Fruit fly (Drosophila melanogaster) whole organism, prepupa: Measurements from ENCODE around the gene CG31674.

Experiments used
- CG10631 ChIP-seq: fragments of 200-800 bp; sonication (Bioruptor generic); optimal IDR thresholded peaks from 2 replicates; lab custom pipeline; 2016; ENCODE audit warnings: missing biosample characterization, missing genetic modification characterization
- CG10669 ChIP-seq: fragments of 200-800 bp; sonication (Bioruptor generic); optimal IDR thresholded peaks from 3 replicates; lab custom pipeline; 2018; ENCODE audit warnings: missing biosample characterization, mild to moderate bottlenecking, missing genetic modification characterization, moderate library complexity
- CG11902 ChIP-seq: fragments of 200-800 bp; sonication (Bioruptor generic); optimal IDR thresholded peaks from 3 replicates; lab custom pipeline; 2016; ENCODE audit warnings: missing biosample characterization, missing genetic modification characterization
- CG15336 ChIP-seq: fragments of 200-800 bp; sonication (Bioruptor generic); IDR thresholded peaks from 2 replicates; pipeline ENCODE4 v1.3.6; 2022; ENCODE audit warnings: missing biosample characterization, missing genetic modification characterization
- CG1621 ChIP-seq: fragments of 200-800 bp; sonication (Bioruptor generic); optimal IDR thresholded peaks from 3 replicates; lab custom pipeline; 2018; ENCODE audit warnings: missing biosample characterization, mild to moderate bottlenecking, missing genetic modification characterization
- CG3032 ChIP-seq: fragments of 200-800 bp; optimal IDR thresholded peaks from 2 replicates; lab custom pipeline; 2019; ENCODE audit warnings: missing biosample characterization, mild to moderate bottlenecking, missing genetic modification characterization, moderate library complexity
- CG32006 ChIP-seq: fragments of 200-800 bp; sonication (Bioruptor generic); optimal IDR thresholded peaks from 3 replicates; lab custom pipeline; 2017; ENCODE audit warnings: missing biosample characterization, mild to moderate bottlenecking, missing genetic modification characterization
- CG34406 ChIP-seq: fragments of 200-800 bp; sonication (Bioruptor generic); optimal IDR thresholded peaks from 3 replicates; lab custom pipeline; 2016; ENCODE audit warnings: missing biosample characterization, missing genetic modification characterization
- CG3919 ChIP-seq: fragments of 200-800 bp; sonication (Bioruptor generic); optimal IDR thresholded peaks from 3 replicates; lab custom pipeline; 2016; ENCODE audit warnings: missing biosample characterization, missing genetic modification characterization
- CG6163 ChIP-seq: fragments of 200-800 bp; sonication (Bioruptor generic); IDR thresholded peaks from 3 replicates; pipeline ENCODE4 v1.3.6; 2022; ENCODE audit warnings: missing biosample characterization, missing genetic modification characterization
- CG6792 ChIP-seq: fragments of 200-800 bp; sonication (Bioruptor generic); optimal IDR thresholded peaks from 3 replicates; lab custom pipeline; 2016; ENCODE audit warnings: missing biosample characterization, missing genetic modification characterization
- CG6808 ChIP-seq: fragments of 200-800 bp; sonication (Bioruptor generic); optimal IDR thresholded peaks from 3 replicates; lab custom pipeline; 2017; ENCODE audit warnings: missing biosample characterization, missing genetic modification characterization, mild to moderate bottlenecking, moderate library complexity, missing genetic modification reagents
- CG8319 ChIP-seq: fragments of 200-800 bp; sonication (Bioruptor generic); optimal IDR thresholded peaks from 3 replicates; lab custom pipeline; 2016; ENCODE audit warnings: missing biosample characterization, missing genetic modification characterization
- CG9139 ChIP-seq: fragments of 200-800 bp; sonication (Bioruptor generic); optimal IDR thresholded peaks from 3 replicates; lab custom pipeline; 2017; ENCODE audit warnings: missing biosample characterization, mild to moderate bottlenecking, missing genetic modification characterization
- Eip75B ChIP-seq: fragments of 200-800 bp; sonication (Bioruptor generic); optimal IDR thresholded peaks from 3 replicates; lab custom pipeline; 2016; ENCODE audit warnings: missing biosample characterization, missing genetic modification characterization
- Eip78C ChIP-seq: fragments of 200-800 bp; sonication (Bioruptor generic); peaks from one replicate; lab custom pipeline; 2016; ENCODE audit warnings: missing biosample characterization, missing genetic modification characterization
- Eip93F ChIP-seq: fragments of 200-800 bp; sonication (Bioruptor generic); optimal IDR thresholded peaks from 2 replicates; lab custom pipeline; 2016; ENCODE audit warnings: missing biosample characterization, mild to moderate bottlenecking, missing genetic modification characterization
- Ets96B ChIP-seq: fragments of 200-800 bp; optimal IDR thresholded peaks from 2 replicates; lab custom pipeline; 2019; ENCODE audit warnings: missing biosample characterization, mild to moderate bottlenecking, missing genetic modification characterization, moderate library complexity
- Hr38 ChIP-seq: sonication (Bioruptor generic); optimal IDR thresholded peaks from 2 replicates; lab custom pipeline; 2016; ENCODE audit warnings: missing biosample characterization, missing genetic modification characterization
- Hr39 ChIP-seq: fragments of 200-800 bp; sonication (Bioruptor generic); optimal IDR thresholded peaks from 2 replicates; lab custom pipeline; 2016; ENCODE audit warnings: missing biosample characterization, missing genetic modification characterization
- Lpt ChIP-seq: fragments of 200-800 bp; sonication (Bioruptor generic); optimal IDR thresholded peaks from 3 replicates; lab custom pipeline; 2016; ENCODE audit warnings: missing biosample characterization, missing genetic modification characterization
- Met ChIP-seq: fragments of 200-800 bp; sonication (Bioruptor generic); optimal IDR thresholded peaks from 3 replicates; lab custom pipeline; 2016; ENCODE audit warnings: missing biosample characterization, missing genetic modification characterization
- OdsH ChIP-seq: fragments of 200-800 bp; sonication (Bioruptor generic); optimal IDR thresholded peaks from 3 replicates; lab custom pipeline; 2016; ENCODE audit warnings: missing biosample characterization, missing genetic modification characterization
- Sox15 ChIP-seq: fragments of 200-800 bp; sonication (Bioruptor generic); optimal IDR thresholded peaks from 3 replicates; lab custom pipeline; 2016; ENCODE audit warnings: missing biosample characterization, missing genetic modification characterization
- achi ChIP-seq: fragments of 200-800 bp; sonication (Bioruptor generic); optimal IDR thresholded peaks from 3 replicates; lab custom pipeline; 2016; ENCODE audit warnings: missing biosample characterization, missing genetic modification characterization
- acj6 ChIP-seq: fragments of 200-800 bp; sonication (Bioruptor generic); optimal IDR thresholded peaks from 3 replicates; lab custom pipeline; 2016; ENCODE audit warnings: missing biosample characterization, missing genetic modification characterization
- cyc ChIP-seq: fragments of 200-800 bp; sonication (Bioruptor generic); optimal IDR thresholded peaks from 3 replicates; lab custom pipeline; 2016; ENCODE audit warnings: missing biosample characterization, missing genetic modification characterization
- dsx ChIP-seq: fragments of 200-800 bp; optimal IDR thresholded peaks from 3 replicates; lab custom pipeline; 2019; ENCODE audit warnings: missing biosample characterization, mild to moderate bottlenecking, missing genetic modification characterization, moderate library complexity; ENCODE audit not compliant: poor library complexity, severe bottlenecking
- eg ChIP-seq: fragments of 200-800 bp; sonication (Bioruptor generic); IDR thresholded peaks from 3 replicates; pipeline ENCODE4 v1.3.6; 2022; ENCODE audit warnings: missing biosample characterization, missing genetic modification characterization
- fd59A ChIP-seq: fragments of 200-800 bp; sonication (Bioruptor generic); optimal IDR thresholded peaks from 2 replicates; lab custom pipeline; 2017; ENCODE audit warnings: missing biosample characterization, mild to moderate bottlenecking, missing genetic modification characterization, missing genetic modification reagents
- lz ChIP-seq: fragments of 200-800 bp; sonication (Bioruptor generic); optimal IDR thresholded peaks from 3 replicates; lab custom pipeline; 2016; ENCODE audit warnings: missing biosample characterization, missing genetic modification characterization
- net ChIP-seq: fragments of 200-800 bp; sonication (Bioruptor generic); optimal IDR thresholded peaks from 3 replicates; lab custom pipeline; 2016; ENCODE audit warnings: missing biosample characterization, missing genetic modification characterization
- salr ChIP-seq, 2 experiments: fragments of 200-800 bp; sonication (Bioruptor generic); optimal IDR thresholded peaks; 3 replicates each; lab custom pipeline; 2016 to 2018; ENCODE audit warnings: missing biosample characterization in 2 of 2, missing genetic modification characterization in 2 of 2, mild to moderate bottlenecking in 1 of 2
- spab ChIP-seq: fragments of 200-800 bp; sonication (Bioruptor generic); optimal IDR thresholded peaks from 2 replicates; lab custom pipeline; 2017; ENCODE audit warnings: missing biosample characterization, mild to moderate bottlenecking, missing genetic modification characterization, missing genetic modification reagents
- ss ChIP-seq, 2 experiments: fragments of 200-800 bp; sonication (Bioruptor generic); optimal IDR thresholded peaks; 2 replicates in 1 of 2; 3 replicates in 1 of 2; lab custom pipeline; 2017 to 2018; ENCODE audit warnings: mild to moderate bottlenecking in 2 of 2, missing biosample characterization in 2 of 2, missing genetic modification characterization in 2 of 2, moderate library complexity in 1 of 2
- svp ChIP-seq: fragments of 200-800 bp; sonication (Bioruptor generic); peaks from one replicate; lab custom pipeline; 2016; ENCODE audit warnings: missing biosample characterization, missing genetic modification characterization
- vri ChIP-seq: fragments of 200-800 bp; sonication (Bioruptor generic); optimal IDR thresholded peaks from 3 replicates; lab custom pipeline; 2016; ENCODE audit warnings: missing biosample characterization, mild to moderate bottlenecking, missing genetic modification characterization

The CG31674 gene

dm6 chr2L:20811039-20811652, 19.9 kb upstream of the CG31674 start (continued):
- TF ChIP-seq salr (GFP tag; optimal IDR thresholded peaks at IDR 0.05; lab: Kevin White, UChicago) (peak; percentile 27 to 74), CG34406 (GFP tag; lab: Kevin White, UChicago) (peak; percentile 52), vri (GFP tag; lab: Kevin White, UChicago) (no peak), Sox15 (peak; percentile 13), CG6792 (peak; percentile 61), Hr38 (GFP tag; lab: Kevin White, UChicago) (no peak), eg (GFP tag; lab: Robert Waterston, UW) (peak; percentile 91), lz (GFP tag; lab: Kevin White, UChicago) (no peak), CG6808 (GFP tag; lab: Kevin White, UChicago) (peak; percentile 40)

dm6 chr2L:20812283-20813189, 18.5 kb upstream of the CG31674 start:
- TF ChIP-seq CG10669, result peak; percentile 45
- no peak for TF ChIP-seq CG11902 (GFP tag; lab: Kevin White, UChicago)
- TF ChIP-seq Met, result no peak
- peak; percentile 44 for TF ChIP-seq Ets96B (tag; lab: Kevin White, UChicago)
- peak; percentile 52 for TF ChIP-seq CG3032 (tag; lab: Kevin White, UChicago)
- peak; percentile 17 for TF ChIP-seq Eip75B (GFP tag; lab: Kevin White, UChicago)
- TF ChIP-seq ss (GFP tag; optimal IDR thresholded peaks at IDR 0.05; lab: Kevin White, UChicago), result peak; percentile 65 to 80
- no peak for TF ChIP-seq Hr38 (GFP tag; lab: Kevin White, UChicago)
- TF ChIP-seq net (GFP tag; lab: Kevin White, UChicago), result peak; percentile 8
- TF ChIP-seq acj6 (GFP tag; lab: Kevin White, UChicago), result peak; percentile 4
- peak; percentile 35 for TF ChIP-seq achi (GFP tag; lab: Kevin White, UChicago)
- peak; percentile 2 for TF ChIP-seq OdsH (GFP tag; lab: Kevin White, UChicago)
- peak; percentile 51 for TF ChIP-seq dsx (GFP tag; lab: Kevin White, UChicago)
- peak; percentile 9 for TF ChIP-seq CG34406 (GFP tag; lab: Kevin White, UChicago)
- no peak for TF ChIP-seq Hr39 (GFP tag; lab: Kevin White, UChicago)
- peak; percentile 7 for TF ChIP-seq spab (GFP tag; lab: Kevin White, UChicago)
- peak; percentile 10; the same call in 1 of the 2 replicates for TF ChIP-seq CG15336
- no peak for TF ChIP-seq Lpt (GFP tag; lab: Kevin White, UChicago)
- TF ChIP-seq CG6808 (GFP tag; lab: Kevin White, UChicago), result peak; percentile 57
- TF ChIP-seq CG3919 (GFP tag; lab: Kevin White, UChicago), result peak; percentile 28
- peak; percentile 30 for TF ChIP-seq fd59A (GFP tag; lab: Kevin White, UChicago)
- peak; percentile 31 for TF ChIP-seq Eip93F
- no peak for TF ChIP-seq CG6792
- TF ChIP-seq CG9139, result peak; percentile 78
- no peak for TF ChIP-seq CG32006 (GFP tag; lab: Kevin White, UChicago)
- peak; percentile 61; the same call in 2 of the 3 replicates for TF ChIP-seq CG6163
- no peak for TF ChIP-seq CG1621 (tag; lab: Kevin White, UChicago)
- TF ChIP-seq CG8319 (GFP tag; lab: Kevin White, UChicago), result no peak
- no peak for TF ChIP-seq cyc
- TF ChIP-seq CG10631, result peak; percentile 1
- TF ChIP-seq lz (GFP tag; lab: Kevin White, UChicago), result peak; percentile 7
- peak; percentile 85 for TF ChIP-seq Eip78C (GFP tag; lab: Kevin White, UChicago)
- TF ChIP-seq svp, result peak; percentile 67
